Worm (Caenorhabditis elegans) whole organism, young adult: Measurements from ENCODE around the gene clec-257.
"Not testable (repeated sequence)": the region's sequence is repeated elsewhere in the genome, so short reads cannot be mapped to it uniquely, and the experiment has no call there.

Experiments
- B0035.1 ChIP-seq: sonication (generic microtip); optimal IDR thresholded peaks from 2 replicates; lab custom pipeline; 2016; ENCODE audit warnings: missing genetic modification characterization, mild to moderate bottlenecking, missing compliant biosample characterization, missing genotype, missing genetic modification reagents
- B0336.3 ChIP-seq: fragments of 200-800 bp; sonication (Bioruptor generic); IDR thresholded peaks from 2 replicates; pipeline ENCODE4 v1.3.6; 2022; ENCODE audit warnings: missing genetic modification characterization, missing compliant biosample characterization
- C06A6.2 ChIP-seq: fragments of 200-800 bp; sonication (Bioruptor generic); conservative IDR thresholded peaks from 2 replicates; pipeline ENCODE4 v1.3.6; 2022; ENCODE audit warnings: missing genetic modification characterization, missing compliant biosample characterization
- F22D6.2 ChIP-seq: sonication (generic microtip); optimal IDR thresholded peaks from 2 replicates; lab custom pipeline; 2016; ENCODE audit warnings: mild to moderate bottlenecking, missing genetic modification characterization, missing compliant biosample characterization
- K11D2.4 ChIP-seq: fragments of 200-800 bp; sonication (Bioruptor generic); IDR thresholded peaks from 2 replicates; pipeline ENCODE4 v1.3.6; 2022; ENCODE audit warnings: missing genetic modification reagents, missing genetic modification characterization, missing compliant biosample characterization
- T07F8.4 ChIP-seq: sonication (generic microtip); optimal IDR thresholded peaks from 2 replicates; lab custom pipeline; 2016; ENCODE audit warnings: mild to moderate bottlenecking, missing genetic modification characterization, moderate library complexity, missing compliant biosample characterization
- Y56A3A.18 ChIP-seq: fragments of 200-800 bp; sonication (Bioruptor generic); IDR thresholded peaks from 2 replicates; pipeline ENCODE4 v1.3.6; 2022; ENCODE audit warnings: missing genetic modification reagents, missing genetic modification characterization, missing compliant biosample characterization
- ZK185.1 ChIP-seq: sonication (generic microtip); optimal IDR thresholded peaks from 2 replicates; lab custom pipeline; 2016; ENCODE audit warnings: mild to moderate bottlenecking, missing genetic modification characterization, missing compliant biosample characterization; ENCODE audit not compliant: poor library complexity, severe bottlenecking
- akir-1 ChIP-seq: fragments of 200-800 bp; sonication (Bioruptor generic); optimal IDR thresholded peaks from 2 replicates; lab custom pipeline; 2018; ENCODE audit warnings: mild to moderate bottlenecking, missing genetic modification characterization, moderate library complexity, missing compliant biosample characterization
- athp-1 ChIP-seq: sonication (generic microtip); optimal IDR thresholded peaks from 2 replicates; lab custom pipeline; 2017; ENCODE audit warnings: mild to moderate bottlenecking, missing genetic modification characterization, missing compliant biosample characterization
- attf-3 ChIP-seq: fragments of 200-800 bp; sonication (Bioruptor generic); conservative IDR thresholded peaks from 2 replicates; pipeline ENCODE4 v1.3.6; 2022; ENCODE audit warnings: missing genetic modification reagents, missing genetic modification characterization, missing compliant biosample characterization
- bed-1 ChIP-seq: fragments of 200-800 bp; sonication (Bioruptor generic); IDR thresholded peaks from 2 replicates; pipeline ENCODE4 v1.3.6; 2022; ENCODE audit warnings: missing genetic modification reagents, missing genetic modification characterization, missing compliant biosample characterization
- ceh-58 ChIP-seq: fragments of 200-800 bp; sonication (Bioruptor generic); IDR thresholded peaks from 2 replicates; pipeline ENCODE4 v1.3.6; 2022; ENCODE audit warnings: missing genetic modification characterization, missing compliant biosample characterization
- ceh-91 ChIP-seq: fragments of 200-800 bp; sonication (Bioruptor generic); IDR thresholded peaks from 2 replicates; pipeline ENCODE4 v1.3.6; 2022; ENCODE audit warnings: missing genetic modification reagents, missing genetic modification characterization, missing compliant biosample characterization
- dox-1 ChIP-seq: fragments of 200-800 bp; sonication (Bioruptor generic); IDR thresholded peaks from 2 replicates; pipeline ENCODE4 v1.3.6; 2022; ENCODE audit warnings: missing genetic modification reagents, missing genetic modification characterization, missing compliant biosample characterization
- dpl-1 ChIP-seq: fragments of 150-350 bp; optimal IDR thresholded peaks from 2 replicates; lab custom pipeline; 2014; ENCODE audit warnings: missing biosample characterization, missing genetic modification reagents, missing genetic modification characterization
- egl-44 ChIP-seq: fragments of 200-800 bp; sonication (Bioruptor generic); IDR thresholded peaks from 2 replicates; pipeline ENCODE4 v1.3.6; 2022; ENCODE audit warnings: missing genetic modification reagents, missing genetic modification characterization, missing compliant biosample characterization
- ekl-4 ChIP-seq: fragments of 200-800 bp; sonication (Bioruptor generic); IDR thresholded peaks from 2 replicates; pipeline ENCODE4 v1.3.6; 2022; ENCODE audit warnings: missing genetic modification reagents, missing genetic modification characterization, missing compliant biosample characterization
- gei-17 ChIP-seq: fragments of 200-800 bp; sonication (Bioruptor generic); optimal IDR thresholded peaks from 2 replicates; lab custom pipeline; 2018; ENCODE audit warnings: mild to moderate bottlenecking, missing genetic modification characterization, missing compliant biosample characterization
- hlh-26 ChIP-seq: fragments of 200-800 bp; sonication (Bioruptor generic); conservative IDR thresholded peaks from 2 replicates; pipeline ENCODE4 v1.3.6; 2022; ENCODE audit warnings: missing genetic modification reagents, missing genetic modification characterization, missing compliant biosample characterization
- lag-1 ChIP-seq: fragments of 200-800 bp; sonication (Bioruptor generic); IDR thresholded peaks from 2 replicates; pipeline ENCODE4 v1.3.6; 2022; ENCODE audit warnings: missing genetic modification reagents, missing genetic modification characterization, missing compliant biosample characterization
- mcd-1 ChIP-seq: fragments of 200-800 bp; sonication (Bioruptor generic); IDR thresholded peaks from 2 replicates; pipeline ENCODE4 v1.3.6; 2022; ENCODE audit warnings: missing genetic modification reagents, missing genetic modification characterization, missing compliant biosample characterization
- nhr-179 ChIP-seq: sonication (generic microtip); optimal IDR thresholded peaks from 2 replicates; lab custom pipeline; 2016; ENCODE audit warnings: mild to moderate bottlenecking, missing genetic modification characterization, missing compliant biosample characterization
- pha-4 ChIP-seq: fragments of 150-350 bp; sonication (generic microtip); optimal IDR thresholded peaks from 2 replicates; lab custom pipeline; 2014; ENCODE audit warnings: missing biosample characterization, missing genetic modification reagents, missing genetic modification characterization
- rcor-1 ChIP-seq: fragments of 200-800 bp; sonication (Bioruptor generic); IDR thresholded peaks from 2 replicates; pipeline ENCODE4 v1.3.6; 2022; ENCODE audit warnings: missing genetic modification reagents, missing genetic modification characterization, missing compliant biosample characterization
- snpc-1.3 ChIP-seq: sonication (generic microtip); optimal IDR thresholded peaks from 2 replicates; lab custom pipeline; 2017; ENCODE audit warnings: missing genetic modification characterization, mild to moderate bottlenecking, missing compliant biosample characterization, antibody characterized with exemption, moderate library complexity, missing genotype, missing genetic modification reagents; ENCODE audit not compliant: insufficient read depth
- somi-1 ChIP-seq: fragments of 200-800 bp; sonication (Bioruptor generic); optimal IDR thresholded peaks from 2 replicates; lab custom pipeline; 2018; ENCODE audit warnings: mild to moderate bottlenecking, missing genetic modification characterization, missing compliant biosample characterization
- sptf-2 ChIP-seq: fragments of 200-800 bp; sonication (Bioruptor generic); optimal IDR thresholded peaks from 2 replicates; lab custom pipeline; 2018; ENCODE audit warnings: mild to moderate bottlenecking, missing genetic modification characterization, missing compliant biosample characterization
- tbx-9 ChIP-seq: sonication (generic microtip); optimal IDR thresholded peaks from 2 replicates; lab custom pipeline; 2016; ENCODE audit warnings: borderline replicate concordance, missing genetic modification characterization, inconsistent platforms, missing compliant biosample characterization
- unc-62 ChIP-seq: fragments of 150-350 bp; optimal IDR thresholded peaks from 2 replicates; lab custom pipeline; 2014; ENCODE audit warnings: missing biosample characterization, missing genetic modification reagents, missing genetic modification characterization
- xnd-1 ChIP-seq: sonication (generic microtip); optimal IDR thresholded peaks from 2 replicates; lab custom pipeline; 2016; ENCODE audit warnings: missing genotype, missing genetic modification reagents, missing genetic modification characterization, missing compliant biosample characterization

The clec-257 gene

ce11 chrV:18750445-18750844 lies 22.4 kb upstream of the clec-257 start, which contains the start of the genes F11D11.21 and F11D11.12 (continued):
- TF ChIP-seq lag-1 (GFP tag; lab: Robert Waterston, UW) (no peak), somi-1 (GFP tag; lab: Kevin White, UChicago) (no peak), Y56A3A.18 (GFP tag; lab: Robert Waterston, UW) (no peak)

- TF ChIP-seq F22D6.2 (tag; lab: Kevin White, UChicago) (no peak), dpl-1 (no peak), gei-17 (GFP tag; lab: Kevin White, UChicago) (no peak), pha-4 (tag; lab: Kevin White, UChicago) (no peak), K11D2.4 (GFP tag; lab: Robert Waterston, UW) (no peak), bed-1 (no peak), unc-62 (GFP tag; lab: Kevin White, UChicago) (no peak), ceh-91 (GFP tag; lab: Robert Waterston, UW) (no peak)
Measured at ce11 chrV:18753036-18753435, 19.8 kb upstream of the clec-257 start, which contains the start of gene F11D11.6. Gene F11D11.6 (minus strand): TSS chrV:18753136.

DNA sequence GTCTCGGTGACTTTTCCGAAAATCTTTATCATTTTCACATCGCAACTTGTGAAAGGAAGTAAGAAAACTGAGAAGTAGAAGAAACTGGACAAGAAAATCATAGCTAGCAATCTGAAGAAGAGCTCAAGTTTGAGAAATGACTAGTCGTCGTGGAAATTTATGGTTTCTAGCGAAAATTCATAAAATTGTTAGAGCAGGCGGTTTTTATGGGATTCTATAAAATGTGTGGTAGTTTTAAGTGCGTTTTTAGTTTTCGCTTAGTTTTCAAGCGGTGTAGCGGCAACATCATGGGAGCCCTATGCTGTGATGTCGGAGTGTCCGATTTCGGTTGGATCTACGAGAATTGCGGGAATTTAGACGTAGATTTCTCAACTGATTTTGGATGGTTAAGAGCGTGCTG lies 18.5 kb upstream of the clec-257 start, which contains the start of gene clec-254:
Gene clec-254, minus strand, starts transcription at position 101 of the 400 bp plus-strand sequence.
- not testable (repeated sequence) for TF ChIP-seq T07F8.4 (tag; lab: Kevin White, UChicago); B0035.1; attf-3 (GFP tag; lab: Robert Waterston, UW)

DNA sequence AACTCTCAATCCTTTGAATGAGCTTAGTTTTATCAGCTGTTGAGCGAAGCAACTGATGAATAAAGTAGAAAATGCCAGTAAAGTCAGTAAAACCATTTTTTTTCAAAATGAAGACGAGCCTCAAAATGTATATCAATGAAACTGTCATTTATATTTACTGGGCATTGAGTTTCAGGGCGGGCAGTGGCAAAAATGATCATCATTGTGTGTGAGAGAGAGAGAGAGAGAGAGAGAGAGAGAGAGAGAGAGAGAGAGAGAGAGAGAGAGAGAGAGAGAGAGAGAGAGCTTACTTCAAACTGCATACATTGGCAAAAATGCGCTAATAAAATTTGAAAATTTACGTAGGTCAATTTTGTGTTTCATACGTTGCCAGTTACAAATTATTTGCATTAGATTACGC lies 12.7 kb upstream of the clec-257 start, which contains the start of gene F11D11.3:
Gene F11D11.3, minus strand, starts transcription at position 101 of the 400 bp plus-strand sequence.
- TF ChIP-seq dox-1 (GFP tag; lab: Robert Waterston, UW): no peak
- TF ChIP-seq mcd-1 (GFP tag; lab: Robert Waterston, UW): no peak
- no peak for TF ChIP-seq B0336.3 (GFP tag; lab: Robert Waterston, UW)
- TF ChIP-seq C06A6.2 (GFP tag; lab: Robert Waterston, UW): no peak
- no peak for TF ChIP-seq ceh-58
- no peak for TF ChIP-seq ekl-4 (GFP tag; lab: Robert Waterston, UW)
- no peak for TF ChIP-seq snpc-1.3
- TF ChIP-seq hlh-26 (GFP tag; lab: Robert Waterston, UW): no peak
- TF ChIP-seq xnd-1 (tag; lab: Kevin White, UChicago): no peak
- no peak for TF ChIP-seq nhr-179 (tag; lab: Kevin White, UChicago)
- TF ChIP-seq egl-44 (GFP tag; lab: Robert Waterston, UW): no peak
- TF ChIP-seq tbx-9 (tag; lab: Kevin White, UChicago): no peak
- no peak for TF ChIP-seq ZK185.1
- no peak for TF ChIP-seq sptf-2 (GFP tag; lab: Kevin White, UChicago)
- TF ChIP-seq rcor-1 (GFP tag; lab: Robert Waterston, UW): no peak

DNA sequence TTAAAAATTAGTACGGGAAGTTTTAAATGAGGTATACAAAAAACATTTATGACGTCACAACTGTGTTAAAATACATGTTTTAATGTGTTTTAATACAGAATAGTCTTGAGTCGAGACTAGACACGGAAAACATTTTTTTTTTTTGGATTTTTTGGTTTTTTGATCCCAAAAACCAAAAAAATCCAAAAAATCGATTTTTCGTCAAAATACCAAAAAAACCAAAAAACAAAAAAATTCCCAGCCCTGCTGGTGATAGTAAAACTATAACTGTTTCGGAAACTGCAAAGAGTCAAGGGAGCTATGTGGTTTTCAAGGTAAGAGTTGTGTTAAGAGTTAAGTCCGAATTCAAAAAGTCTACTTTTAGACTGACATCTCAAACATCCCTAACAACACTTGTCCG lies 11.8 kb upstream of the clec-257 start, which contains the start of gene F11D11.4:
Gene F11D11.4, plus strand, starts transcription at position 301 of the 400 bp plus-strand sequence.
- TF ChIP-seq akir-1: no peak

DNA sequence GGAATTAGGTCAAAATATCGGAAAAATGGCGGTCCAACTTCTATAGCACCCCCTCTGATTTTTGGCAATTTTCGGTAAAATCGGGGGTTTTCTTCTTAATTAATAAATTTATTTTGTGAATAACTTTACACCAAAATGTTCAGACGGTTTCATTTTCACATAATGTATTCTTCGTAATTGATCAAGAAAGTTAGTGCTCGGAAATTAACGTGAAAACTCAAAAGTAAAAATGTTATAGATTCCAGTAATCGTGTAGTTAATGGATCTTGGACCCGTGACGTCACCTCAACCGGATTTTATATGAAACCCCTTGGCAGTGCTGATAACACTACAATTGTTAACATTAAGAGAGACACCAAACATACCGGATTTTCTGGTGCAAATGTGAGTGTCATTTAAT lies 10.8 kb upstream of the clec-257 start, which contains the start of gene F11D11.22:
Gene F11D11.22, plus strand, starts transcription at position 301 of the 400 bp plus-strand sequence.
- not testable (repeated sequence) for TF ChIP-seq attf-3 (GFP tag; lab: Robert Waterston, UW); athp-1 (tag; lab: Kevin White, UChicago); rcor-1 (GFP tag; lab: Robert Waterston, UW)
